Worm (Caenorhabditis elegans) whole organism, L2 larva: Measurements from ENCODE around the gene T21B10.3.

ENCODE experiments used
- C34F6.9 ChIP-seq: fragments of 150-350 bp; optimal IDR thresholded peaks from 2 replicates; lab custom pipeline; 2014; ENCODE audit warnings: missing biosample characterization, missing genetic modification characterization
- F13H6.1 ChIP-seq: sonication (generic microtip); optimal IDR thresholded peaks from 2 replicates; lab custom pipeline; 2016; ENCODE audit warnings: missing genetic modification characterization, missing compliant biosample characterization
- R02D3.7 ChIP-seq: fragments of 150-350 bp; optimal IDR thresholded peaks from 2 replicates; lab custom pipeline; 2014; ENCODE audit warnings: missing biosample characterization, missing genetic modification characterization
- Y55F3AM.14 ChIP-seq: fragments of 200-800 bp; sonication (Bioruptor generic); optimal IDR thresholded peaks from 2 replicates; lab custom pipeline; 2018; ENCODE audit warnings: mild to moderate bottlenecking, missing genetic modification characterization, missing compliant biosample characterization
- ZK546.5 ChIP-seq: sonication (generic microtip); optimal IDR thresholded peaks from 2 replicates; lab custom pipeline; 2017; ENCODE audit warnings: missing biosample characterization, missing genetic modification characterization
- alr-1 ChIP-seq: fragments of 150-350 bp; optimal IDR thresholded peaks from 2 replicates; lab custom pipeline; 2014; ENCODE audit warnings: missing biosample characterization, missing genetic modification characterization
- aly-2 ChIP-seq: fragments of 150-350 bp; optimal IDR thresholded peaks from 2 replicates; lab custom pipeline; 2014; ENCODE audit warnings: missing biosample characterization, missing genetic modification characterization
- ama-1 ChIP-seq: fragments of 150-350 bp; optimal IDR thresholded peaks from 2 replicates; lab custom pipeline; 2018; ENCODE audit warnings: inconsistent platforms
- blmp-1 ChIP-seq: sonication (generic microtip); optimal IDR thresholded peaks from 2 replicates; lab custom pipeline; 2017; ENCODE audit warnings: missing genetic modification characterization, mild to moderate bottlenecking, missing compliant biosample characterization, antibody characterized with exemption, moderate library complexity; ENCODE audit not compliant: insufficient read depth
- ceh-16 ChIP-seq: fragments of 150-350 bp; optimal IDR thresholded peaks from 2 replicates; lab custom pipeline; 2014; ENCODE audit warnings: missing biosample characterization, missing genetic modification characterization
- ceh-82 ChIP-seq: fragments of 150-350 bp; optimal IDR thresholded peaks from 2 replicates; lab custom pipeline; 2014; ENCODE audit warnings: missing biosample characterization, missing genetic modification characterization
- crh-2 ChIP-seq: sonication (generic microtip); optimal IDR thresholded peaks from 2 replicates; lab custom pipeline; 2017; ENCODE audit warnings: missing biosample characterization, missing genetic modification characterization
- dmd-4 ChIP-seq: sonication (generic microtip); optimal IDR thresholded peaks from 2 replicates; lab custom pipeline; 2017; ENCODE audit warnings: missing biosample characterization, missing genetic modification characterization
- egl-27 ChIP-seq: sonication (generic microtip); optimal IDR thresholded peaks from 3 replicates; lab custom pipeline; 2017; ENCODE audit warnings: missing biosample characterization, missing genetic modification reagents, missing genetic modification characterization
- elt-1 ChIP-seq: fragments of 150-350 bp; optimal IDR thresholded peaks from 2 replicates; lab custom pipeline; 2014; ENCODE audit warnings: missing biosample characterization, missing genetic modification characterization
- elt-3 ChIP-seq: sonication (generic microtip); optimal IDR thresholded peaks from 2 replicates; lab custom pipeline; 2017; ENCODE audit warnings: missing biosample characterization, missing genetic modification characterization
- fos-1 ChIP-seq: fragments of 150-350 bp; optimal IDR thresholded peaks from 2 replicates; lab custom pipeline; 2014; ENCODE audit warnings: missing biosample characterization, missing genetic modification characterization
- gmeb-1 ChIP-seq: fragments of 150-350 bp; optimal IDR thresholded peaks from 2 replicates; lab custom pipeline; 2014; ENCODE audit warnings: missing biosample characterization, missing genetic modification characterization
- lin-11 ChIP-seq: fragments of 150-350 bp; sonication (generic microtip); optimal IDR thresholded peaks from 2 replicates; lab custom pipeline; 2014; ENCODE audit warnings: missing biosample characterization, missing genetic modification characterization, inconsistent platforms, mixed read lengths
- lin-13 ChIP-seq: fragments of 150-350 bp; optimal IDR thresholded peaks from 2 replicates; lab custom pipeline; 2014; ENCODE audit warnings: missing biosample characterization, missing genetic modification reagents, missing genetic modification characterization
- lin-39 ChIP-seq: fragments of 150-350 bp; optimal IDR thresholded peaks from 2 replicates; lab custom pipeline; 2014; ENCODE audit warnings: missing biosample characterization, missing genetic modification reagents, missing genetic modification characterization
- lsy-2 ChIP-seq, 2 experiments: fragments of 150-350 bp in 1 of 2; sonication (generic microtip) in 1 of 2; optimal IDR thresholded peaks; 2 replicates each; lab custom pipeline; 2014 to 2017; ENCODE audit warnings: missing biosample characterization in 2 of 2, missing genetic modification characterization in 2 of 2
- mab-5 ChIP-seq: fragments of 150-350 bp; optimal IDR thresholded peaks from 2 replicates; lab custom pipeline; 2014; ENCODE audit warnings: missing biosample characterization, missing genetic modification characterization
- mbf-1 ChIP-seq: sonication (generic microtip); optimal IDR thresholded peaks from 2 replicates; lab custom pipeline; 2017; ENCODE audit warnings: missing biosample characterization, missing genetic modification characterization
- mdl-1 ChIP-seq, 2 experiments: fragments of 150-350 bp in 1 of 2; sonication (generic microtip) in 1 of 2; optimal IDR thresholded peaks; 2 replicates each; lab custom pipeline; 2017; ENCODE audit warnings: missing biosample characterization in 2 of 2, missing genetic modification characterization in 2 of 2
- nhr-10 ChIP-seq: sonication (generic microtip); optimal IDR thresholded peaks from 2 replicates; lab custom pipeline; 2017; ENCODE audit warnings: missing biosample characterization, missing genetic modification characterization
- nhr-11 ChIP-seq: fragments of 150-350 bp; optimal IDR thresholded peaks from 2 replicates; lab custom pipeline; 2014; ENCODE audit warnings: missing biosample characterization, missing genetic modification characterization
- nhr-12 ChIP-seq: fragments of 150-350 bp; optimal IDR thresholded peaks from 2 replicates; lab custom pipeline; 2014; ENCODE audit warnings: missing biosample characterization, missing genetic modification characterization
- nhr-129 ChIP-seq: fragments of 150-350 bp; optimal IDR thresholded peaks from 2 replicates; lab custom pipeline; 2014; ENCODE audit warnings: missing biosample characterization, missing genetic modification characterization
- nhr-21 ChIP-seq: fragments of 150-350 bp; optimal IDR thresholded peaks from 2 replicates; lab custom pipeline; 2014; ENCODE audit warnings: missing biosample characterization, missing genetic modification characterization
- nhr-23 ChIP-seq: fragments of 150-350 bp; optimal IDR thresholded peaks from 2 replicates; lab custom pipeline; 2014; ENCODE audit warnings: missing biosample characterization, missing genetic modification reagents, missing genetic modification characterization
- nhr-25 ChIP-seq: fragments of 150-350 bp; sonication (generic microtip); optimal IDR thresholded peaks from 3 replicates; lab custom pipeline; 2014; ENCODE audit warnings: missing biosample characterization, missing genetic modification characterization
- nhr-6 ChIP-seq: fragments of 150-350 bp; optimal IDR thresholded peaks from 2 replicates; lab custom pipeline; 2014; ENCODE audit warnings: missing biosample characterization, missing genetic modification characterization
- nhr-77 ChIP-seq: fragments of 150-350 bp; optimal IDR thresholded peaks from 2 replicates; lab custom pipeline; 2014; ENCODE audit warnings: missing biosample characterization, missing genetic modification characterization
- peb-1 ChIP-seq: fragments of 150-350 bp; optimal IDR thresholded peaks from 2 replicates; lab custom pipeline; 2014; ENCODE audit warnings: missing biosample characterization, missing genetic modification characterization
- sem-4 ChIP-seq: fragments of 150-350 bp; optimal IDR thresholded peaks from 2 replicates; lab custom pipeline; 2014; ENCODE audit warnings: missing biosample characterization, missing genetic modification reagents, missing genetic modification characterization
- sma-3 ChIP-seq: sonication (generic microtip); optimal IDR thresholded peaks from 2 replicates; lab custom pipeline; 2016; ENCODE audit warnings: missing genetic modification reagents, missing genetic modification characterization, missing compliant biosample characterization
- sma-9 ChIP-seq, 2 experiments: fragments of 150-350 bp in 1 of 2; sonication (generic microtip) in 1 of 2; optimal IDR thresholded peaks; 2 replicates each; lab custom pipeline; 2014 to 2016; ENCODE audit warnings: missing genetic modification characterization in 2 of 2, mild to moderate bottlenecking in 1 of 2, missing biosample characterization in 1 of 2, missing compliant biosample characterization in 1 of 2, missing genetic modification reagents in 1 of 2, moderate library complexity in 1 of 2
- snpc-4 ChIP-seq: fragments of 150-350 bp; optimal IDR thresholded peaks from 2 replicates; lab custom pipeline; 2014; ENCODE audit warnings: missing biosample characterization, missing genetic modification characterization
- unc-55 ChIP-seq: fragments of 150-350 bp; sonication (generic microtip); optimal IDR thresholded peaks from 3 replicates; lab custom pipeline; 2014; ENCODE audit warnings: missing biosample characterization, missing genetic modification reagents, missing genetic modification characterization
- unc-62 ChIP-seq: fragments of 150-350 bp; optimal IDR thresholded peaks from 2 replicates; lab custom pipeline; 2014; ENCODE audit warnings: missing biosample characterization, missing genetic modification reagents, missing genetic modification characterization
- zag-1 ChIP-seq: fragments of 150-350 bp; optimal IDR thresholded peaks from 2 replicates; lab custom pipeline; 2014; ENCODE audit warnings: missing biosample characterization, missing genetic modification characterization
- ztf-1 ChIP-seq: fragments of 200-800 bp; sonication (Bioruptor generic); conservative IDR thresholded peaks from 2 replicates; pipeline ENCODE4 v1.3.6; 2022; ENCODE audit warnings: missing genetic modification characterization, missing compliant biosample characterization
- ztf-4 ChIP-seq: fragments of 150-350 bp; optimal IDR thresholded peaks from 2 replicates; lab custom pipeline; 2014; ENCODE audit warnings: missing biosample characterization, missing genetic modification characterization

The T21B10.3 gene

ce11 chrII:8940362-8940940 lies 6.3 kb downstream of the T21B10.3 start, which contains the start of the genes set-17 and T21B10.4:
set-17 (minus strand) TSS chrII:8940488.
T21B10.4 (plus strand) TSS chrII:8940894.
- TF ChIP-seq egl-27 (tag; lab: Kevin White, UChicago): no peak
- TF ChIP-seq elt-1 (tag; lab: Kevin White, UChicago): no peak
- TF ChIP-seq ceh-82: no peak
- no peak for TF ChIP-seq sma-9 (GFP tag; optimal IDR thresholded peaks at IDR 0.05; lab: Kevin White, UChicago)
- TF ChIP-seq sma-9 (tag; optimal IDR thresholded peaks at IDR 0.05; lab: Kevin White, UChicago): no peak
- no peak for TF ChIP-seq zag-1 (tag; lab: Kevin White, UChicago)
- TF ChIP-seq ZK546.5: no peak
- no peak for TF ChIP-seq ceh-16 (tag; lab: Kevin White, UChicago)
- TF ChIP-seq sma-3 (GFP tag; lab: Kevin White, UChicago): no peak
- peak; percentile 2 for TF ChIP-seq crh-2 (tag; lab: Kevin White, UChicago)
- TF ChIP-seq dmd-4 (tag; lab: Kevin White, UChicago): no peak
- TF ChIP-seq lsy-2 (tag; optimal IDR thresholded peaks at IDR 0.05; lab: Kevin White, UChicago): peak in 1 of 2 experiments; percentile 62
- TF ChIP-seq alr-1 (tag; lab: Kevin White, UChicago): no peak
- no peak for TF ChIP-seq mab-5 (tag; lab: Kevin White, UChicago)
- TF ChIP-seq mdl-1 (tag; optimal IDR thresholded peaks at IDR 0.05; lab: Kevin White, UChicago): no peak
- no peak for TF ChIP-seq unc-62 (GFP tag; lab: Kevin White, UChicago)
- TF ChIP-seq peb-1 (tag; lab: Kevin White, UChicago): no peak
- TF ChIP-seq nhr-23 (tag; lab: Kevin White, UChicago): no peak
- no peak for TF ChIP-seq nhr-77 (tag; lab: Kevin White, UChicago)
- TF ChIP-seq nhr-10 (tag; lab: Kevin White, UChicago): no peak
- TF ChIP-seq Y55F3AM.14 (GFP tag; lab: Kevin White, UChicago): no peak
- peak; percentile 51 for TF ChIP-seq C34F6.9 (tag; lab: Kevin White, UChicago)
- no peak for TF ChIP-seq fos-1 (tag; lab: Kevin White, UChicago)
- no peak for TF ChIP-seq ztf-1 (GFP tag; lab: Robert Waterston, UW)
- no peak for TF ChIP-seq nhr-12 (tag; lab: Kevin White, UChicago)
- no peak for TF ChIP-seq nhr-129 (tag; lab: Kevin White, UChicago)
- TF ChIP-seq ama-1: no peak
- TF ChIP-seq lin-13: no peak
- TF ChIP-seq elt-3 (tag; lab: Kevin White, UChicago): no peak
- TF ChIP-seq nhr-11 (tag; lab: Kevin White, UChicago): no peak
- TF ChIP-seq F13H6.1 (tag; lab: Kevin White, UChicago): no peak
- no peak for TF ChIP-seq lin-39 (tag; lab: Kevin White, UChicago)
- TF ChIP-seq R02D3.7 (tag; lab: Kevin White, UChicago): no peak
- no peak for TF ChIP-seq mbf-1 (tag; lab: Kevin White, UChicago)
- no peak for TF ChIP-seq aly-2 (tag; lab: Kevin White, UChicago)
- TF ChIP-seq nhr-6 (tag; lab: Kevin White, UChicago): no peak
- no peak for TF ChIP-seq sem-4
- no peak for TF ChIP-seq lin-11 (tag; lab: Kevin White, UChicago)
- TF ChIP-seq unc-55 (GFP tag; lab: Kevin White, UChicago): peak; percentile 54
- peak; percentile 70 for TF ChIP-seq gmeb-1
- TF ChIP-seq blmp-1 (tag; lab: Kevin White, UChicago): no peak

ce11 chrII:8945167-8945566 lies 11.0 kb downstream of the T21B10.3 start:
- TF ChIP-seq mab-5 (tag; lab: Kevin White, UChicago) (no peak), nhr-25 (tag; lab: Kevin White, UChicago) (no peak), ceh-82 (no peak)
- TF ChIP-seq, all 48 proteins: peak for 0

- TF ChIP-seq nhr-23 (tag; lab: Kevin White, UChicago): no peak
- TF ChIP-seq ama-1: no peak
- TF ChIP-seq elt-1 (tag; lab: Kevin White, UChicago): no peak
- no peak for TF ChIP-seq blmp-1 (tag; lab: Kevin White, UChicago)
- TF ChIP-seq sem-4: no peak
- no peak for TF ChIP-seq ztf-4 (tag; lab: Kevin White, UChicago)
- TF ChIP-seq nhr-21: no peak
- no peak for TF ChIP-seq ztf-1 (GFP tag; lab: Robert Waterston, UW)
- TF ChIP-seq lin-39 (tag; lab: Kevin White, UChicago): no peak
- no peak for TF ChIP-seq lsy-2 (tag; optimal IDR thresholded peaks at IDR 0.05; lab: Kevin White, UChicago)
- no peak for TF ChIP-seq Y55F3AM.14 (GFP tag; lab: Kevin White, UChicago)
- TF ChIP-seq nhr-10 (tag; lab: Kevin White, UChicago): no peak
- no peak for TF ChIP-seq ceh-16 (tag; lab: Kevin White, UChicago)
- no peak for TF ChIP-seq unc-62 (GFP tag; lab: Kevin White, UChicago)
- no peak for TF ChIP-seq gmeb-1
- no peak for TF ChIP-seq lin-11 (tag; lab: Kevin White, UChicago)
- no peak for TF ChIP-seq zag-1 (tag; lab: Kevin White, UChicago)
- no peak for TF ChIP-seq snpc-4 (tag; lab: Kevin White, UChicago)
- TF ChIP-seq mdl-1 (tag; optimal IDR thresholded peaks at IDR 0.05; lab: Kevin White, UChicago): no peak
- no peak for TF ChIP-seq nhr-129 (tag; lab: Kevin White, UChicago)
Measured at ce11 chrII:8947391-8947790, 13.2 kb downstream of the T21B10.3 start, which contains the start of gene cutl-15. cutl-15 (minus strand) TSS chrII:8947688.
